Fruit fly (Drosophila melanogaster): Measurements from ENCODE around the gene mus304.

mus304 gene

DNA sequence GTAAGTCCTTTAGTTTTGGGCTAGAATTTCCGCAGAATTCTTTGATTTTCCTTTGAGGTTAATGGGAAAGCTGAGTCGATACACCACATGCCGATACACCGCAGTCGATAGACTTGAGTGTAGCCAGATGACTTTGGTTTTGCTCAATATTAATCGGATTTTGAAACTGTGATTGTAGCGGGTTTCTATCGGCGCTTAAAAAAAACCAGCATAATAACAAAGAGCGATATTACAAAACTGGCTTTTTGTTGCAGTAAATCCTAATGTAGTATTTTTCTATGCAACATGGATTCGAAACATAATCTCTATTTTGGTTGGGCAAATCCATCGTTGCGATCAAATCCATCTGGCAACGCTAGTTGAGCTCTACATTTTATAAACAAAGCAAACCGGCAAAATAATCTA lies at the start of gene mus304, which contains the start of gene Polr3D (continued):
- TF ChIP-seq nau (GFP tag; optimal IDR thresholded peaks at IDR 0.05) (no peak), PHDP (tag; optimal IDR thresholded peaks at IDR 0.05) (no peak), eyg (GFP tag; optimal IDR thresholded peaks at IDR 0.05) (no peak), CG11560 (tag; IDR thresholded peaks at IDR 0.05) (no peak), sima (GFP tag; optimal IDR thresholded peaks at IDR 0.05) (no peak), D19A (tag; optimal IDR thresholded peaks at IDR 0.05) (peak; percentile 12), knrl (GFP tag; IDR thresholded peaks at IDR 0.05; ENCODE audit: partially characterized antibody) (peak; percentile 55; the same call in 1 of the 3 replicates), CG10431 (GFP tag; optimal IDR thresholded peaks at IDR 0.05) (no peak), maf-S (GFP tag; optimal IDR thresholded peaks at IDR 0.05) (no peak), tin (GFP tag; optimal IDR thresholded peaks at IDR 0.05) (peak; percentile 18), onecut (GFP tag; IDR thresholded peaks at IDR 0.05) (0 out of 2 replicates have a peak, but pooled peaks have one; percentile 14), D19B (GFP tag; optimal IDR thresholded peaks at IDR 0.05) (no peak), CG8478 (optimal IDR thresholded peaks at IDR 0.05) (no peak), CG18262 (tag; optimal IDR thresholded peaks at IDR 0.05) (no peak), Mes4 (GFP tag; optimal IDR thresholded peaks at IDR 0.05) (no peak), ewg (GFP tag; optimal IDR thresholded peaks at IDR 0.05) (no peak), HmgD (GFP tag; optimal IDR thresholded peaks at IDR 0.05) (no peak), seq (GFP tag; IDR thresholded peaks at IDR 0.05) (no peak), nerfin-1 (tag; optimal IDR thresholded peaks at IDR 0.05) (peak; percentile 93), ash1 (GFP tag; optimal IDR thresholded peaks at IDR 0.05) (no peak), CG30431 (GFP tag; optimal IDR thresholded peaks at IDR 0.05) (no peak), Trl (optimal IDR thresholded peaks at IDR 0.05) (no peak), Trl (GFP tag; optimal IDR thresholded peaks at IDR 0.05) (peak; percentile 39), CG4424 (GFP tag; optimal IDR thresholded peaks at IDR 0.05) (no peak), sd (tag; optimal IDR thresholded peaks at IDR 0.05) (peak; percentile 59), CG6175 (GFP tag; IDR thresholded peaks at IDR 0.05) (no peak), phol (tag; optimal IDR thresholded peaks at IDR 0.05) (peak; percentile 49), CG17361 (GFP tag; IDR thresholded peaks at IDR 0.05) (peak; percentile 40; the same call in 2 of the 3 replicates), oc (tag; optimal IDR thresholded peaks at IDR 0.05) (no peak), abd-A (tag; optimal IDR thresholded peaks at IDR 0.05) (no peak), CG1602 (GFP tag; optimal IDR thresholded peaks at IDR 0.05) (no peak), Doc3 (GFP tag; IDR thresholded peaks at IDR 0.05; ENCODE audit: partially characterized antibody) (peak; percentile 57; the same call in 2 of the 3 replicates), CG3847 (GFP tag; IDR thresholded peaks at IDR 0.05) (peak; percentile 55; the same call in 1 of the 2 replicates), Poxn (GFP tag; IDR thresholded peaks at IDR 0.05) (no peak), CHES-1-like (GFP tag; optimal IDR thresholded peaks at IDR 0.05) (peak; percentile 51), NfI (GFP tag; optimal IDR thresholded peaks at IDR 0.05) (peak; percentile 0), prd (optimal IDR thresholded peaks at IDR 0.05) (no peak), prd (GFP tag; IDR thresholded peaks at IDR 0.05) (0 out of 3 replicates have a peak, but pooled peaks have one; percentile 12), CG4854 (GFP tag; optimal IDR thresholded peaks at IDR 0.05) (no peak), Camta (GFP tag; optimal IDR thresholded peaks at IDR 0.05) (no peak), Lim3 (GFP tag; IDR thresholded peaks at IDR 0.05) (no peak), CG31224 (GFP tag; IDR thresholded peaks at IDR 0.05) (no peak), CG2120 (GFP tag; optimal IDR thresholded peaks at IDR 0.05) (peak; percentile 34), Bgb (GFP tag; IDR thresholded peaks at IDR 0.05; ENCODE audit: partially characterized antibody) (peak; percentile 21; the same call in 1 of the 2 replicates), Kr (GFP tag; optimal IDR thresholded peaks at IDR 0.05) (no peak), lbe (GFP tag; optimal IDR thresholded peaks at IDR 0.05) (no peak), CG4730 (GFP tag; IDR thresholded peaks at IDR 0.05) (no peak), CG13775 (GFP tag; optimal IDR thresholded peaks at IDR 0.05) (peak; percentile 14), YL-1 (GFP tag; optimal IDR thresholded peaks at IDR 0.05) (peak; percentile 58), CG14667 (GFP tag; IDR thresholded peaks at IDR 0.05) (no peak), Mad (GFP tag; optimal IDR thresholded peaks at IDR 0.05) (no peak), CG4360 (GFP tag; IDR thresholded peaks at IDR 0.05) (no peak), Sox102F (GFP tag; optimal IDR thresholded peaks at IDR 0.05) (no peak)
